Fruit fly (Drosophila melanogaster) whole organism, pupa: ENCODE results near the gene Orp8.

ENCODE experiments used
- CG10348 ChIP-seq: fragments of 200-800 bp; sonication (Bioruptor generic); IDR thresholded peaks from 2 replicates; pipeline ENCODE4 v1.3.6; 2022; ENCODE audit warnings: missing biosample characterization, missing genetic modification characterization
- CG12605 ChIP-seq: fragments of 200-800 bp; sonication (Bioruptor generic); IDR thresholded peaks from 2 replicates; pipeline ENCODE4 v1.3.6; 2022; ENCODE audit warnings: missing biosample characterization, missing genetic modification characterization
- CG13204 ChIP-seq: fragments of 200-800 bp; sonication (Bioruptor generic); optimal IDR thresholded peaks from 2 replicates; lab custom pipeline; 2018; ENCODE audit warnings: missing biosample characterization, mild to moderate bottlenecking, missing genetic modification characterization, moderate library complexity
- CG14655 ChIP-seq: fragments of 200-800 bp; sonication (Bioruptor generic); optimal IDR thresholded peaks from 3 replicates; lab custom pipeline; 2017; ENCODE audit warnings: mild to moderate bottlenecking, missing biosample characterization, missing genetic modification reagents, missing genetic modification characterization
- CG15710 ChIP-seq: fragments of 200-800 bp; sonication (Bioruptor generic); optimal IDR thresholded peaks from 2 replicates; lab custom pipeline; 2018; ENCODE audit warnings: missing biosample characterization, mild to moderate bottlenecking, missing genetic modification characterization, moderate library complexity
- CG17806 ChIP-seq: fragments of 200-800 bp; sonication (Bioruptor generic); optimal IDR thresholded peaks from 2 replicates; lab custom pipeline; 2018; ENCODE audit warnings: missing biosample characterization, mild to moderate bottlenecking, missing genetic modification characterization, moderate library complexity
- CG32121 ChIP-seq: fragments of 200-800 bp; sonication (Bioruptor generic); IDR thresholded peaks from 2 replicates; pipeline ENCODE4 v1.3.6; 2022; ENCODE audit warnings: missing biosample characterization, missing genetic modification characterization
- CG34367 ChIP-seq: fragments of 200-800 bp; sonication (Bioruptor generic); optimal IDR thresholded peaks from 2 replicates; lab custom pipeline; 2018; ENCODE audit warnings: missing biosample characterization, mild to moderate bottlenecking, missing genetic modification characterization
- CG4496 ChIP-seq: fragments of 200-800 bp; sonication (Bioruptor generic); IDR thresholded peaks from 3 replicates; pipeline ENCODE4 v1.3.6; 2022; ENCODE audit warnings: missing biosample characterization, missing genetic modification characterization
- CG8159 ChIP-seq: fragments of 200-800 bp; sonication (Bioruptor generic); optimal IDR thresholded peaks from 3 replicates; lab custom pipeline; 2018; ENCODE audit warnings: missing biosample characterization, mild to moderate bottlenecking, missing genetic modification characterization, moderate library complexity
- CG8301 ChIP-seq: fragments of 200-800 bp; sonication (Bioruptor generic); optimal IDR thresholded peaks from 2 replicates; lab custom pipeline; 2018; ENCODE audit warnings: missing biosample characterization, mild to moderate bottlenecking, missing genetic modification characterization
- CG9948 ChIP-seq: fragments of 200-800 bp; sonication (Bioruptor generic); optimal IDR thresholded peaks from 2 replicates; lab custom pipeline; 2018; ENCODE audit warnings: missing biosample characterization, mild to moderate bottlenecking, missing genetic modification characterization, moderate library complexity
- D1 ChIP-seq: fragments of 200-800 bp; sonication (Bioruptor generic); optimal IDR thresholded peaks from 2 replicates; lab custom pipeline; 2018; ENCODE audit warnings: missing biosample characterization, mild to moderate bottlenecking, missing genetic modification characterization, moderate library complexity
- EcR ChIP-seq: fragments of 200-800 bp; sonication (Bioruptor generic); optimal IDR thresholded peaks from 3 replicates; lab custom pipeline; 2019; ENCODE audit warnings: missing biosample characterization, missing genetic modification characterization, mild to moderate bottlenecking, moderate library complexity, missing genetic modification reagents
- Ets98B ChIP-seq: fragments of 200-800 bp; sonication (Bioruptor generic); IDR thresholded peaks from 2 replicates; pipeline ENCODE4 v1.3.6; 2022; ENCODE audit warnings: missing biosample characterization, missing genetic modification characterization
- Pif1A ChIP-seq: fragments of 200-800 bp; sonication (Bioruptor generic); optimal IDR thresholded peaks from 3 replicates; lab custom pipeline; 2016; ENCODE audit warnings: missing biosample characterization, missing genetic modification characterization
- Pif1B ChIP-seq: fragments of 200-800 bp; sonication (Bioruptor generic); optimal IDR thresholded peaks from 3 replicates; lab custom pipeline; 2016; ENCODE audit warnings: missing biosample characterization, missing genetic modification characterization
- Snoo ChIP-seq: fragments of 200-800 bp; sonication (Bioruptor generic); optimal IDR thresholded peaks from 3 replicates; lab custom pipeline; 2017; ENCODE audit warnings: missing biosample characterization, mild to moderate bottlenecking, missing genetic modification characterization, inconsistent platforms
- fd96Ca ChIP-seq: fragments of 200-800 bp; sonication (Bioruptor generic); IDR thresholded peaks from 3 replicates; pipeline ENCODE4 v1.3.6; 2022; ENCODE audit warnings: missing biosample characterization, missing genetic modification characterization
- gl ChIP-seq: fragments of 200-800 bp; sonication (Bioruptor generic); optimal IDR thresholded peaks from 2 replicates; lab custom pipeline; 2018; ENCODE audit warnings: missing biosample characterization, mild to moderate bottlenecking, missing genetic modification characterization
- rn ChIP-seq: fragments of 200-800 bp; sonication (Bioruptor generic); IDR thresholded peaks from 2 replicates; pipeline ENCODE4 v1.3.6; 2022; ENCODE audit warnings: missing biosample characterization, missing genetic modification characterization

The Orp8 gene

DNA sequence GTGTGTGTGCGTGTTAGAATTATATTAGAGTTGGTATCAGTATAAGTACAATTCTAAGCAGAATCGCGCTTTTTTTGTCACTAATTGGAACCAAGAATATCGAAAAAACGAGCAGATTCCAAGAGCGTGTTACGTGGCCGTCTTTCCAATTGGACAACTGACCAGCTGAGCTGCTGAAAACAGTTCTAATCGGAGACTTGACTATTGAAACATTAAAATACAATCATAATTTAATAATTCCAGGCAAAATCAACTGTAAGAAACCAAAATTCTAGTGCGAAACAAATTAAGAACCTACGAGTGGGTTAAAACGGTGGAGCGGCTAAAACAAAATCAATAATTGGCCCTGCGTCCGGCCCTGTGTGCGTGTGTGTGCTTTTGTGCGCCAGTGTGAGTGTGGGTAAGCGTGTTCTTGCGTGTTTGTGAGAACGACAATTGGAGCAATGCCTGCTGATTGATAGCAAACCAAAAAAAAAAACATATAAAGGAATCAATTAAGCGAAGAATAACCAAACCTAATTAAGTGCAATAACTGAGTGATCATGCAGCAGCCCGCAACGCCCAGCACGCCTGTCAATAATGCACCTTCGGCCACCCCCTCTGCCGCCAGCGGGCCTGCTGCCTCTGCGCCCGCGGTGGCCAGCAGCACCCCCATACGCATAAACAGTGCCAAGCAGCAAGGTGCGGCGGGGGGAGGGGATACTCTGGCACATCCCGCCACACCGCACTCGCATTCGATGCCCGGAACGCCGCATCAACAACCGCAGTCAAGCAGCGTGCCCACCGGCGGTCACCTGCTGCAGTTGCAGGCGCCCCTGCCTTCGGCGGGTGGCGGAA, 735 bp downstream of the Orp8 start:
- TF ChIP-seq CG12605 (no peak), CG4496 (GFP tag; lab: Robert Waterston, UW) (no peak), CG17806 (tag; lab: Kevin White, UChicago) (no peak), Ets98B (GFP tag; lab: Robert Waterston, UW) (no peak), CG14655 (GFP tag; lab: Kevin White, UChicago) (no peak), CG13204 (GFP tag; lab: Kevin White, UChicago) (peak; percentile 86), CG9948 (no peak), rn (no peak), CG32121 (GFP tag; lab: Robert Waterston, UW) (0 out of 2 replicates have a peak, but pooled peaks have one; percentile 7), CG8159 (tag; lab: Kevin White, UChicago) (no peak), fd96Ca (GFP tag; lab: Robert Waterston, UW) (no peak)

DNA sequence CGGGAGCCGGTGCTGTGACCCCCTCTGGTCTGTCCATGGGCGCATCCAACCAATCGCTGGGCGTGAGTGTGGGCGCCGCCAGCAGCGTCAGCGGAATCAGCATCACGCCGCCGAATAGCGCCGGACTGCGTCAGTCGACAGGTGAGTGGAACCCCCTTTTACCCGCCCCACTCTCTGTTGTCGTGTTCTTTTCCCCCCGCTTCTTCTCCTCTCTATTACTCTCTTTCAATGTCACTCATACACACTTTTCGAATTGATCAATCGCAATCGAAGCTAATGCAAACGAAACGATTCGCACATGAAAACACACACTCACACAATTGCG, 1.3 kb downstream of the Orp8 start:
- no peak for TF ChIP-seq CG32121 (GFP tag; lab: Robert Waterston, UW)
- TF ChIP-seq CG13204 (GFP tag; lab: Kevin White, UChicago): peak; percentile 26
- TF ChIP-seq CG12605: no peak
- TF ChIP-seq CG4496 (GFP tag; lab: Robert Waterston, UW): no peak
- TF ChIP-seq D1 (tag; lab: Kevin White, UChicago): no peak
- TF ChIP-seq Snoo (tag; lab: Kevin White, UChicago): no peak
- TF ChIP-seq Pif1B: no peak
- TF ChIP-seq gl (tag; lab: Kevin White, UChicago): no peak
- no peak for TF ChIP-seq CG8159 (tag; lab: Kevin White, UChicago)
- TF ChIP-seq fd96Ca (GFP tag; lab: Robert Waterston, UW): 0 out of 3 replicates have a peak, but pooled peaks have one; percentile 18
- TF ChIP-seq EcR (GFP tag; lab: Kevin White, UChicago): no peak

DNA sequence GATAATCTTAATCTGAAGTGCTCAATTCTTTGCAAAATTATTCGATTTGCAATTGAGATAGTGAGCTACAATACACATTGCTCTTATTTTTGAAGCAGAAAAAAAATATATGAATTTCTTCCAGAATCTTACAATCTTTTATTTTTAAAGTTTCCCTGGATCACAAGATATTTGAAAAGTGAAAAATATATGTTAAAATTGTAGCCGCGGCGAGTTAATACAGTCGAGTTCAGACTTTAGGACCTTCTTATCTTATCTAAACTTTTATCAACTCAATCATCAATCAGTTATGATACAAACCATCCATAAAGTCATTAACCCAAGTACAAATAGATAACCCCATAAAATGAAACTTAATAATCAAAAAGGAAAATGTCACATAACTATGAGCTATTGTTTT, 1.8 kb downstream of the Orp8 start:
- TF ChIP-seq CG14655 (GFP tag; lab: Kevin White, UChicago): peak; percentile 36
- TF ChIP-seq Snoo (tag; lab: Kevin White, UChicago): peak; percentile 25
- TF ChIP-seq CG32121 (GFP tag; lab: Robert Waterston, UW): no peak

DNA sequence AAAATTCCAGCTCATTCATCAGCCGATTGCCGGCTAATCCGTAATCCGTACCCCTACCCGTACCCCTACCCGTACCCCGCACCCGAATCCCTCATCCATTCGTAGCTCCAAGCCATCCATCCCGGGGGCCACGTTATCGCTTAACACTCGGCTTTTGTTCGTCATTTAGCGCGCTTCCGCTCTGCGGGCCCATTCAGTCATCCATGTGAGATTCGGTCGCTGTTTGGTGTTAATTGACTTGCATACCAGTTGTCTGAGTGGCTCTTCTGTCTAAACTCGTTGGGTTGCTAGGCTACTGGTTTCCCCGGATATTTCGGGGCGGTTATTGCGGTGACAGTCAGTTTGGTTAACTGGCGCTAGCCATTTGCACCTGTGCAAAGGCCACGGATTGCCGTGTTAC, 2.3 kb downstream of the Orp8 start:
- TF ChIP-seq CG17806 (tag; lab: Kevin White, UChicago): no peak
- peak; percentile 26; the same call in 1 of the 2 replicates for TF ChIP-seq Ets98B (GFP tag; lab: Robert Waterston, UW)

DNA sequence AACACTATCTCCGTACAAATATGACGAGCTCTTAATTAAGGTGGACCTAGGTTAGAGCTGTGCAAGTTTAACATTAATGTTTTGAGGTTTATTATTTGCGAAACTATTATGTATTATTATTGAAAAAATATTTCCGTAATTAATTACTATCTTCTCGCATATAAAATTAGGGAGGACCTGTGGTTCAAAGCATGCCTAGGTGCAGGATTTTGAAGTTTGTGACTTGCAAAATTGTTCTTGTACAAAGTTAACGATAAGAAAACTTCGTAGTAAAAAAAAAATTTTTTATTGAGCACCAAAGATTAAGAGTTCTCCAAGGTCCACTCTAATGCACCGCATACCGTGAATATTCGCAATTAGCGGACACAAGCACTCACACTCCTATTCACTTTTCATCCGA, 3.7 kb downstream of the Orp8 start:
- peak; percentile 90 for TF ChIP-seq CG8159 (tag; lab: Kevin White, UChicago)
- TF ChIP-seq CG4496 (GFP tag; lab: Robert Waterston, UW): peak; percentile 92
- TF ChIP-seq CG13204 (GFP tag; lab: Kevin White, UChicago): no peak
- TF ChIP-seq Pif1B: peak; percentile 78
- peak; percentile 92 for TF ChIP-seq CG32121 (GFP tag; lab: Robert Waterston, UW)
- TF ChIP-seq CG14655 (GFP tag; lab: Kevin White, UChicago): peak; percentile 89
- peak; percentile 42; the same call in 1 of the 2 replicates for TF ChIP-seq CG10348 (GFP tag; lab: Robert Waterston, UW)
- no peak for TF ChIP-seq Snoo (tag; lab: Kevin White, UChicago)
- TF ChIP-seq CG12605: peak; percentile 74
- TF ChIP-seq rn: no peak
- TF ChIP-seq fd96Ca (GFP tag; lab: Robert Waterston, UW): peak; percentile 88
- TF ChIP-seq Pif1A: peak; percentile 92
- peak; percentile 31 for TF ChIP-seq CG15710 (tag; lab: Kevin White, UChicago)
- peak; percentile 56 for TF ChIP-seq CG9948
- no peak for TF ChIP-seq EcR (GFP tag; lab: Kevin White, UChicago)
- peak; percentile 89 for TF ChIP-seq CG8301 (tag; lab: Kevin White, UChicago)
- TF ChIP-seq CG34367 (tag; lab: Kevin White, UChicago): peak; percentile 13
- TF ChIP-seq Ets98B (GFP tag; lab: Robert Waterston, UW): peak; percentile 87
- TF ChIP-seq gl (tag; lab: Kevin White, UChicago): no peak
- TF ChIP-seq CG17806 (tag; lab: Kevin White, UChicago): peak; percentile 65
- TF ChIP-seq D1 (tag; lab: Kevin White, UChicago): no peak

DNA sequence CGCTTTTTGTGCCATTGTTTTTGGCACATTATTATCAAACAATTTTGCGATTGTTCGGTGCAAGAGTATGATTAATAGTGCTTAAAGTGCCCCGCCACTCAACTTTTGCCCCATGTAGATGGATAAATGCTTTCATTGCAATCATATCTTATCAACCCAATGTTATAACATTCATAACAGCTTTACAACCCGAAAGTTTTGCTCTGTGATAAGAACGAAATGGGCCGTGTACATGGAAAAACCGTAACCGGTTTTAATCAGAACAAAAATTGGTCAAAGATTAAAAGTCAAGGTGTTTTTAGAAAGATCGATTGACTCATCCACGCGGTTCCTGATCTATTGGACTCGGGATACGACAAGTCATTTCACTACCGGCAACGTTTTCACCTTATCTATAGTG, 7.5 kb downstream of the Orp8 start:
- TF ChIP-seq Snoo (tag; lab: Kevin White, UChicago): no peak
- no peak for TF ChIP-seq CG12605
- no peak for TF ChIP-seq gl (tag; lab: Kevin White, UChicago)
- no peak for TF ChIP-seq CG8159 (tag; lab: Kevin White, UChicago)
- no peak for TF ChIP-seq CG15710 (tag; lab: Kevin White, UChicago)
- TF ChIP-seq CG32121 (GFP tag; lab: Robert Waterston, UW): no peak
- no peak for TF ChIP-seq CG8301 (tag; lab: Kevin White, UChicago)
- TF ChIP-seq D1 (tag; lab: Kevin White, UChicago): no peak
- TF ChIP-seq CG13204 (GFP tag; lab: Kevin White, UChicago): no peak
- TF ChIP-seq fd96Ca (GFP tag; lab: Robert Waterston, UW): no peak
- no peak for TF ChIP-seq CG10348 (GFP tag; lab: Robert Waterston, UW)
- no peak for TF ChIP-seq CG17806 (tag; lab: Kevin White, UChicago)
- TF ChIP-seq CG14655 (GFP tag; lab: Kevin White, UChicago): no peak
- TF ChIP-seq CG4496 (GFP tag; lab: Robert Waterston, UW): no peak
- TF ChIP-seq rn: no peak
- no peak for TF ChIP-seq Pif1A
- TF ChIP-seq Pif1B: no peak
- no peak for TF ChIP-seq Ets98B (GFP tag; lab: Robert Waterston, UW)
- TF ChIP-seq CG34367 (tag; lab: Kevin White, UChicago): no peak
